Worm (Caenorhabditis elegans) whole organism, L2 larva: ENCODE measurements around the gene F47B8.13.

Source experiments
- C34F6.9 ChIP-seq: fragments of 150-350 bp; optimal IDR thresholded peaks from 2 replicates; lab custom pipeline; 2014; ENCODE audit warnings: missing biosample characterization, missing genetic modification characterization
- F13H6.1 ChIP-seq: sonication (generic microtip); optimal IDR thresholded peaks from 2 replicates; lab custom pipeline; 2016; ENCODE audit warnings: missing genetic modification characterization, missing compliant biosample characterization
- Y55F3AM.14 ChIP-seq: fragments of 200-800 bp; sonication (Bioruptor generic); optimal IDR thresholded peaks from 2 replicates; lab custom pipeline; 2018; ENCODE audit warnings: mild to moderate bottlenecking, missing genetic modification characterization, missing compliant biosample characterization
- alr-1 ChIP-seq: fragments of 150-350 bp; optimal IDR thresholded peaks from 2 replicates; lab custom pipeline; 2014; ENCODE audit warnings: missing biosample characterization, missing genetic modification characterization
- aly-2 ChIP-seq: fragments of 150-350 bp; optimal IDR thresholded peaks from 2 replicates; lab custom pipeline; 2014; ENCODE audit warnings: missing biosample characterization, missing genetic modification characterization
- blmp-1 ChIP-seq: sonication (generic microtip); optimal IDR thresholded peaks from 2 replicates; lab custom pipeline; 2017; ENCODE audit warnings: missing genetic modification characterization, mild to moderate bottlenecking, missing compliant biosample characterization, antibody characterized with exemption, moderate library complexity; ENCODE audit not compliant: insufficient read depth
- ceh-16 ChIP-seq: fragments of 150-350 bp; optimal IDR thresholded peaks from 2 replicates; lab custom pipeline; 2014; ENCODE audit warnings: missing biosample characterization, missing genetic modification characterization
- ceh-82 ChIP-seq: fragments of 150-350 bp; optimal IDR thresholded peaks from 2 replicates; lab custom pipeline; 2014; ENCODE audit warnings: missing biosample characterization, missing genetic modification characterization
- crh-2 ChIP-seq: sonication (generic microtip); optimal IDR thresholded peaks from 2 replicates; lab custom pipeline; 2017; ENCODE audit warnings: missing biosample characterization, missing genetic modification characterization
- egl-27 ChIP-seq: sonication (generic microtip); optimal IDR thresholded peaks from 3 replicates; lab custom pipeline; 2017; ENCODE audit warnings: missing biosample characterization, missing genetic modification reagents, missing genetic modification characterization
- elt-1 ChIP-seq: fragments of 150-350 bp; optimal IDR thresholded peaks from 2 replicates; lab custom pipeline; 2014; ENCODE audit warnings: missing biosample characterization, missing genetic modification characterization
- elt-3 ChIP-seq: sonication (generic microtip); optimal IDR thresholded peaks from 2 replicates; lab custom pipeline; 2017; ENCODE audit warnings: missing biosample characterization, missing genetic modification characterization
- fos-1 ChIP-seq: fragments of 150-350 bp; optimal IDR thresholded peaks from 2 replicates; lab custom pipeline; 2014; ENCODE audit warnings: missing biosample characterization, missing genetic modification characterization
- gmeb-1 ChIP-seq: fragments of 150-350 bp; optimal IDR thresholded peaks from 2 replicates; lab custom pipeline; 2014; ENCODE audit warnings: missing biosample characterization, missing genetic modification characterization
- lin-11 ChIP-seq: fragments of 150-350 bp; sonication (generic microtip); optimal IDR thresholded peaks from 2 replicates; lab custom pipeline; 2014; ENCODE audit warnings: missing biosample characterization, missing genetic modification characterization, inconsistent platforms, mixed read lengths
- lsy-2 ChIP-seq, 2 experiments: fragments of 150-350 bp in 1 of 2; sonication (generic microtip) in 1 of 2; optimal IDR thresholded peaks; 2 replicates each; lab custom pipeline; 2014 to 2017; ENCODE audit warnings: missing biosample characterization in 2 of 2, missing genetic modification characterization in 2 of 2
- mbf-1 ChIP-seq: sonication (generic microtip); optimal IDR thresholded peaks from 2 replicates; lab custom pipeline; 2017; ENCODE audit warnings: missing biosample characterization, missing genetic modification characterization
- nhr-10 ChIP-seq: sonication (generic microtip); optimal IDR thresholded peaks from 2 replicates; lab custom pipeline; 2017; ENCODE audit warnings: missing biosample characterization, missing genetic modification characterization
- nhr-11 ChIP-seq: fragments of 150-350 bp; optimal IDR thresholded peaks from 2 replicates; lab custom pipeline; 2014; ENCODE audit warnings: missing biosample characterization, missing genetic modification characterization
- nhr-12 ChIP-seq: fragments of 150-350 bp; optimal IDR thresholded peaks from 2 replicates; lab custom pipeline; 2014; ENCODE audit warnings: missing biosample characterization, missing genetic modification characterization
- nhr-129 ChIP-seq: fragments of 150-350 bp; optimal IDR thresholded peaks from 2 replicates; lab custom pipeline; 2014; ENCODE audit warnings: missing biosample characterization, missing genetic modification characterization
- nhr-21 ChIP-seq: fragments of 150-350 bp; optimal IDR thresholded peaks from 2 replicates; lab custom pipeline; 2014; ENCODE audit warnings: missing biosample characterization, missing genetic modification characterization
- nhr-77 ChIP-seq: fragments of 150-350 bp; optimal IDR thresholded peaks from 2 replicates; lab custom pipeline; 2014; ENCODE audit warnings: missing biosample characterization, missing genetic modification characterization
- peb-1 ChIP-seq: fragments of 150-350 bp; optimal IDR thresholded peaks from 2 replicates; lab custom pipeline; 2014; ENCODE audit warnings: missing biosample characterization, missing genetic modification characterization
- sem-4 ChIP-seq: fragments of 150-350 bp; optimal IDR thresholded peaks from 2 replicates; lab custom pipeline; 2014; ENCODE audit warnings: missing biosample characterization, missing genetic modification reagents, missing genetic modification characterization
- skn-1 ChIP-seq: sonication (generic microtip); optimal IDR thresholded peaks from 2 replicates; lab custom pipeline; 2017; ENCODE audit warnings: missing biosample characterization, missing genetic modification characterization
- sma-3 ChIP-seq: sonication (generic microtip); optimal IDR thresholded peaks from 2 replicates; lab custom pipeline; 2016; ENCODE audit warnings: missing genetic modification reagents, missing genetic modification characterization, missing compliant biosample characterization
- sma-9 ChIP-seq, 2 experiments: fragments of 150-350 bp in 1 of 2; sonication (generic microtip) in 1 of 2; optimal IDR thresholded peaks; 2 replicates each; lab custom pipeline; 2014 to 2016; ENCODE audit warnings: missing genetic modification characterization in 2 of 2, mild to moderate bottlenecking in 1 of 2, missing biosample characterization in 1 of 2, missing compliant biosample characterization in 1 of 2, missing genetic modification reagents in 1 of 2, moderate library complexity in 1 of 2
- snpc-4 ChIP-seq: fragments of 150-350 bp; optimal IDR thresholded peaks from 2 replicates; lab custom pipeline; 2014; ENCODE audit warnings: missing biosample characterization, missing genetic modification characterization
- unc-55 ChIP-seq: fragments of 150-350 bp; sonication (generic microtip); optimal IDR thresholded peaks from 3 replicates; lab custom pipeline; 2014; ENCODE audit warnings: missing biosample characterization, missing genetic modification reagents, missing genetic modification characterization
- ztf-1 ChIP-seq: fragments of 200-800 bp; sonication (Bioruptor generic); conservative IDR thresholded peaks from 2 replicates; pipeline ENCODE4 v1.3.6; 2022; ENCODE audit warnings: missing genetic modification characterization, missing compliant biosample characterization
- ztf-11 ChIP-seq: sonication (generic microtip); optimal IDR thresholded peaks from 2 replicates; lab custom pipeline; 2017; ENCODE audit warnings: missing biosample characterization, missing genetic modification characterization
- ztf-4 ChIP-seq: fragments of 150-350 bp; optimal IDR thresholded peaks from 2 replicates; lab custom pipeline; 2014; ENCODE audit warnings: missing biosample characterization, missing genetic modification characterization

F47B8.13 gene

DNA sequence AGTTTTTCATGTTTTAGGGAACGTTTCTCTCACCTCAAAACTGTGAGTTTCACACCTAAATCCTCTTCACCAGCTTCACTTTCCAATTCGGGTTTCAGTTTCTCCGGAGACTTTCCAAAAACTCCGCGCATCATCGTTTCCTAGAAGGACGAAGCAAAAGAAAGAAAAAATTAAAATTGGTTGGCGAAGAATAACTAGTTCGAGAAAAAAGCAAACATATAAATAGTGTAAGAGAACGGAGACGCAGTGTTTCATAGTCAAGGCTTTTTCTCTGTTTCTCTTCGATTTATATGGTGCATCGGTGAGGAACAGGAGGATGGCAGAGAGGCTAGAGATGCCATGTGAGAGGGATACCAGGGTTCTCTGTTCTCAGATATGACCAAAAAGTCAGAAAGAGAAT, 3.2 kb upstream of the F47B8.13 start, which contains the start of gene F47B8.3 (continued):
- TF ChIP-seq ztf-4 (tag; lab: Kevin White, UChicago) (no peak), nhr-10 (tag; lab: Kevin White, UChicago) (no peak), gmeb-1 (tag; lab: Kevin White, UChicago) (peak; percentile 23), nhr-11 (tag; lab: Kevin White, UChicago) (no peak)

DNA sequence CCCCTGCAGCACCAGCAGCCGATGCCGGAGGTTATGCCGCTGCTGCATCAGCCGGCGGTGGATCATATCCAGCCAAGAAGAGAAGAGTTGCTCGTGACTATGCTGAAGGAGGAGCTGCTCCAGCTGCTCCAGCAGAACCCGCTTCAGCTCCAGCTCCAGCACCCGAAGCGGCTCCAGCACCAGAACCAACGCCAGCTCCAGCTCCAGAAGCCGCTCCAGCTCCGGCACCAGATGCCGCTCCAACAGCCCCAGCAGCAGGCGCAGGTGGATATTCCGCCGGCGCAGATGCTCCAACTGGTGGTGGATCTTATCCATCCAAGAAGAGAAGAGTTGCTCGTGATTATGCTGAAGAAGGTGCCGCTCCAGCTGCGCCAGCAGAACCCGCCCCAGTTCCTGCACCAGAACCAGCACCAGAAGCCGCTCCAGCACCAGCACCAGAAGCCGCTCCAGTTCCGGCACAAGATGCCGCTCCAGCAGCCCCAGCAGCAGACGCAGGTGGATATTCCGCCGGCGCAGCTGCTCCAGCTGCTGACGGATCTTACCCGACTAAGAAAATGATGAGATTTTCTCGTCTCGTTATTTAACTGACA, 1.3 kb upstream of the F47B8.13 start:
- TF ChIP-seq lin-11 (no peak), ztf-11 (tag; lab: Kevin White, UChicago) (no peak), Y55F3AM.14 (GFP tag; lab: Kevin White, UChicago) (peak; percentile 11)
- TF ChIP-seq, all 48 proteins: peak for 1

DNA sequence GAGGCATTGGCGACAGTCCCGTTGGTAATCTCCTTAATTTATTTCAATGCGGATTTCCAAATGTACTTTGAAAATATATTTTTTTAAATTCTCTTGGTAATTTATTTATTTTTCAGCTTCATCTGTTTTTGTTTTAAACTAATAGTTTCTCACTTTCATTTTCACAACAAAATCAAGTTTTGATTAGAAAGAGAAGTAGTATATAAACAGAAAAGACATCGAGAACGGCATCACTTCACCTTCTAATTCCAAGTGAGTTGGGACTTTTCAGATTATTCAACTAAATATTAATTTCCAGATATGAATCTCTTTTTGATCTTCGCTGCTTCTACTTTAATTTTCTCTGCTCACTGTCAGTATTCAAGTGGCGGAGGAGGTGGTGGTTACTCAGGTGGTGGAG, 715 bp upstream of the F47B8.13 start, which contains the start of gene F47B8.14:
TSS of gene F47B8.14 (plus strand) at position 301 of the 400 bp plus-strand sequence.
- TF ChIP-seq egl-27 (tag; lab: Kevin White, UChicago) (no peak), snpc-4 (tag; lab: Kevin White, UChicago) (no peak), nhr-129 (tag; lab: Kevin White, UChicago) (no peak), ztf-1 (GFP tag; lab: Robert Waterston, UW) (no peak), blmp-1 (tag; lab: Kevin White, UChicago) (no peak), nhr-21 (no peak), nhr-77 (tag; lab: Kevin White, UChicago) (no peak), aly-2 (tag; lab: Kevin White, UChicago) (no peak), ztf-11 (tag; lab: Kevin White, UChicago) (no peak), F13H6.1 (tag; lab: Kevin White, UChicago) (no peak), ztf-4 (tag; lab: Kevin White, UChicago) (no peak), skn-1 (tag; lab: Kevin White, UChicago) (no peak), fos-1 (tag; lab: Kevin White, UChicago) (no peak)
- TF ChIP-seq, all 48 proteins: peak for 0

DNA sequence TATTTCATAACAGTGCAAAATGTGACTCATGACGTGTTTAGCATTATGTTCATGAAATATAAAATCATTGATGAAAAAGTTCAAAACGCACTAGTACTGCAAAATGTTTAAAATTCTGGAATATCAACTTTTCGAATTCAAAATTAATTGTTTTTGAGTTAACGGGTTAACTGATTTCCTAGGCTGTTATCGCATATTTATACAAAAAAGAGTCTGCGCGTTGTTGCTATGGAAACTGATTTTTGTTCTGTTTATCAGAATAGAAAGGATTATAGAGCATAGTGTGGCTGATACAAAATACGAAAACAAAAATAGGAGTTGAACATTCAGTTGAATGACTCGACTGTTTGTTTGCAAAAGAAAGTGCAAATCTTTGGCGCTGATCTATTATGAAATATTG, 1.9 kb downstream of the F47B8.13 start:
- TF ChIP-seq egl-27 (tag; lab: Kevin White, UChicago) (no peak), peb-1 (tag; lab: Kevin White, UChicago) (no peak), elt-3 (no peak), nhr-11 (tag; lab: Kevin White, UChicago) (no peak), lin-11 (no peak), nhr-12 (tag; lab: Kevin White, UChicago) (no peak), nhr-129 (tag; lab: Kevin White, UChicago) (no peak), sem-4 (no peak), sma-9 (GFP tag; optimal IDR thresholded peaks at IDR 0.05; lab: Kevin White, UChicago) (no peak), sma-9 (tag; optimal IDR thresholded peaks at IDR 0.05; lab: Kevin White, UChicago) (no peak), ceh-16 (tag; lab: Kevin White, UChicago) (no peak), lsy-2 (tag; optimal IDR thresholded peaks at IDR 0.05; lab: Kevin White, UChicago) (no peak), Y55F3AM.14 (GFP tag; lab: Kevin White, UChicago) (no peak)

DNA sequence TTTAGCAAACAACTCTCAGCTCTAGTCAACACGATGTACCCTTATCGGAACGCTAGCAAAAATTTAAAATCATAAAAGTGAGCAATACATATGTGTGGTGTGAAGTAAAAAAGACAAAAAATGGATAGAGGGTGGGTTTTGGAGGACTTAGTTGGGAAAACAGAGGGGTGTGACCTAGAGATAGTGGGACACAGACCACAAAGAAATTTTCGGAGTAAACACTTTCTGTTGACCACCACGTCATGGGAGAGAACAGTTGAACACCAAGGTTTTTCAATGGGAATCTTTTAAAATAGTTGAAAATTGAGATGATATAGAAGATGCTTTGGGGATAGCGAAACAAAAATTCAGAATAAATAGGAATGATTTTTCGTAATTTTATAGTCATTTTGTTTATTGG, 2.3 kb downstream of the F47B8.13 start:
- TF ChIP-seq C34F6.9 (tag; lab: Kevin White, UChicago) (peak; percentile 7), unc-55 (peak; percentile 19), ztf-11 (tag; lab: Kevin White, UChicago) (no peak), nhr-129 (tag; lab: Kevin White, UChicago) (peak; percentile 40), sma-3 (no peak)
- TF ChIP-seq, all 48 proteins: peak for 3

DNA sequence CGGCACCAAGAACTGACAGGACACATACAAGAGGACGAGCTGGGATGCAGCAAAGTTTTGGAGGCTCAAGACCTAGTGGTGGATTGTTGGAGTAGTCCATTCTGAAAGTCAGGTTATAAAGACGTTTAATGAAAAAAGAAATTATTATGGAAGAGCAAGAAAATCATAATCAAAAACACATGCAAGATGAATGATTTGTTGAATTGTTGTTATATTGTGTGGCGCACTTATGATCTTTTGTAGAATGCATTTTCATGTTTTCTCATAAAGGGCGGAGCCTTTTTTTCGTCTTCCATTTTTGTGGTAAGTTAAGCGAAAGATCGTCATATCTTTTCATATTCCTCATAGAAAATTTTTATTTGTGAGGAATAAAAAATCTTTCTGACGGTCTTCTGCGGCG, 3.0 kb downstream of the F47B8.13 start, which contains the start of gene F47B8.2:
TSS of gene F47B8.2 (minus strand) at position 101 of the 400 bp plus-strand sequence.
- TF ChIP-seq elt-1 (tag; lab: Kevin White, UChicago): no peak
- no peak for TF ChIP-seq nhr-21
- no peak for TF ChIP-seq mbf-1 (tag; lab: Kevin White, UChicago)
- no peak for TF ChIP-seq Y55F3AM.14 (GFP tag; lab: Kevin White, UChicago)
- no peak for TF ChIP-seq fos-1 (tag; lab: Kevin White, UChicago)
- TF ChIP-seq alr-1 (tag; lab: Kevin White, UChicago): no peak
- TF ChIP-seq sma-9 (GFP tag; optimal IDR thresholded peaks at IDR 0.05; lab: Kevin White, UChicago): no peak
- TF ChIP-seq sma-9 (tag; optimal IDR thresholded peaks at IDR 0.05; lab: Kevin White, UChicago): no peak
- TF ChIP-seq crh-2 (tag; lab: Kevin White, UChicago): no peak
- TF ChIP-seq ceh-82 (tag; lab: Kevin White, UChicago): no peak
- TF ChIP-seq F13H6.1 (tag; lab: Kevin White, UChicago): no peak
- TF ChIP-seq ztf-11 (tag; lab: Kevin White, UChicago): no peak
